Worm (Caenorhabditis elegans): ENCODE data around the gene CC8.3.

ce11 chrIV:3652784-3653383 lies 10.8 kb upstream of the CC8.3 start:
- no peak for TF ChIP-seq med-1 (GFP tag; optimal IDR thresholded peaks at IDR 0.05; ENCODE audit: insufficient read depth)
- no peak for TF ChIP-seq flt-1 (GFP tag; IDR thresholded peaks at IDR 0.05)
- no peak for TF ChIP-seq T22C8.4 (GFP tag; IDR thresholded peaks at IDR 0.05)
- TF ChIP-seq cog-1 (tag; optimal IDR thresholded peaks at IDR 0.05), result no peak
- TF ChIP-seq ztf-23 (GFP tag; IDR thresholded peaks at IDR 0.05), result no peak
- no peak for TF ChIP-seq tab-1 (GFP tag; IDR thresholded peaks at IDR 0.05)
- TF ChIP-seq klf-2 (GFP tag; conservative IDR thresholded peaks at IDR 0.05), result no peak
- TF ChIP-seq ztf-29 (GFP tag; IDR thresholded peaks at IDR 0.05), result no peak

All from whole organism, midembryonic.